Fruit fly (Drosophila melanogaster) whole organism, embryonic: ENCODE data around the gene Lcp65Ag1.
A peak's percentile ranks its signal among the peaks of the same experiment; 100 is the strongest.

Experiments used
- Asciz ChIP-seq: fragments of 200-800 bp; sonication (Bioruptor generic); optimal IDR thresholded peaks from 2 replicates; lab custom pipeline; 2017; ENCODE audit warnings: missing biosample characterization, mild to moderate bottlenecking, missing genetic modification characterization, missing genetic modification reagents
- CG10209 ChIP-seq: fragments of 200-800 bp; sonication (Bioruptor generic); optimal IDR thresholded peaks from 3 replicates; lab custom pipeline; 2017; ENCODE audit warnings: missing biosample characterization, mild to moderate bottlenecking, missing genetic modification characterization, missing genetic modification reagents
- CG12071 ChIP-seq: fragments of 200-800 bp; sonication (Bioruptor generic); optimal IDR thresholded peaks from 3 replicates; lab custom pipeline; 2018; ENCODE audit warnings: missing biosample characterization, mild to moderate bottlenecking, missing genetic modification characterization
- CG13287 ChIP-seq: fragments of 200-800 bp; sonication (Bioruptor generic); IDR thresholded peaks from 2 replicates; pipeline ENCODE4 v1.3.6; 2022; ENCODE audit warnings: missing biosample characterization, missing genetic modification characterization; ENCODE audit not compliant: partially characterized antibody
- CG13424 ChIP-seq: fragments of 200-800 bp; sonication (Bioruptor generic); optimal IDR thresholded peaks from 2 replicates; lab custom pipeline; 2019; ENCODE audit warnings: missing biosample characterization, mild to moderate bottlenecking, missing genetic modification characterization, moderate library complexity
- CG13624 ChIP-seq: fragments of 200-800 bp; sonication (Bioruptor generic); optimal IDR thresholded peaks from 2 replicates; lab custom pipeline; 2016; ENCODE audit warnings: missing biosample characterization, missing genetic modification characterization
- CG13775 ChIP-seq: fragments of 200-800 bp; sonication (Bioruptor generic); optimal IDR thresholded peaks from 3 replicates; lab custom pipeline; 2017; ENCODE audit warnings: missing biosample characterization, mild to moderate bottlenecking, missing genetic modification characterization
- CG14667 ChIP-seq: fragments of 200-800 bp; sonication (Bioruptor generic); IDR thresholded peaks from 2 replicates; pipeline ENCODE4 v1.3.6; 2022; ENCODE audit warnings: missing biosample characterization, missing genetic modification characterization
- CG14710 ChIP-seq: fragments of 200-800 bp; sonication (Bioruptor generic); optimal IDR thresholded peaks from 3 replicates; lab custom pipeline; 2019; ENCODE audit warnings: missing biosample characterization, mild to moderate bottlenecking, missing genetic modification characterization, moderate library complexity
- CG15269 ChIP-seq: fragments of 200-800 bp; sonication (Bioruptor generic); optimal IDR thresholded peaks from 2 replicates; lab custom pipeline; 2018; ENCODE audit warnings: missing biosample characterization, mild to moderate bottlenecking, missing genetic modification characterization, moderate library complexity
- CG15479 ChIP-seq: fragments of 200-800 bp; sonication (Bioruptor generic); optimal IDR thresholded peaks from 3 replicates; lab custom pipeline; 2019; ENCODE audit warnings: missing biosample characterization, mild to moderate bottlenecking, missing genetic modification characterization, moderate library complexity
- CG18262 ChIP-seq: fragments of 200-800 bp; optimal IDR thresholded peaks from 3 replicates; lab custom pipeline; 2019; ENCODE audit warnings: missing biosample characterization, mild to moderate bottlenecking, missing genetic modification characterization, moderate library complexity
- CG2199 ChIP-seq: fragments of 200-800 bp; sonication (Bioruptor generic); IDR thresholded peaks from 3 replicates; pipeline ENCODE4 v1.3.6; 2022; ENCODE audit warnings: missing biosample characterization, missing genetic modification characterization
- CG30403 ChIP-seq: fragments of 200-800 bp; sonication (Bioruptor generic); optimal IDR thresholded peaks from 3 replicates; lab custom pipeline; 2016; ENCODE audit warnings: missing biosample characterization, missing genetic modification characterization
- CG3065 ChIP-seq: fragments of 200-800 bp; sonication (Bioruptor generic); optimal IDR thresholded peaks from 2 replicates; lab custom pipeline; 2016; ENCODE audit warnings: missing biosample characterization, missing genetic modification characterization
- CG3407 ChIP-seq: fragments of 200-800 bp; sonication (Bioruptor generic); optimal IDR thresholded peaks from 2 replicates; lab custom pipeline; 2018; ENCODE audit warnings: missing biosample characterization, mild to moderate bottlenecking, missing genetic modification characterization
- CG7839 ChIP-seq: fragments of 200-800 bp; sonication (Bioruptor generic); optimal IDR thresholded peaks from 3 replicates; lab custom pipeline; 2018; ENCODE audit warnings: missing biosample characterization, mild to moderate bottlenecking, missing genetic modification characterization, moderate library complexity
- CoRest ChIP-seq: fragments of 200-800 bp; sonication (Bioruptor generic); optimal IDR thresholded peaks from 3 replicates; lab custom pipeline; 2018; ENCODE audit warnings: missing biosample characterization, mild to moderate bottlenecking, missing genetic modification characterization, moderate library complexity
- D ChIP-seq, 2 experiments: fragments of 200-800 bp in 1 of 2; fragments of >200 bp in 1 of 2; sonication (Bioruptor generic) in 1 of 2; optimal IDR thresholded peaks; 2 replicates in 1 of 2; 3 replicates in 1 of 2; lab custom pipeline; 2017; ENCODE audit warnings: mild to moderate bottlenecking in 1 of 2, missing biosample characterization in 1 of 2, missing genetic modification characterization in 1 of 2, missing genetic modification reagents in 1 of 2
- D19A ChIP-seq: fragments of 200-800 bp; optimal IDR thresholded peaks from 3 replicates; lab custom pipeline; 2019; ENCODE audit warnings: missing biosample characterization, mild to moderate bottlenecking, missing genetic modification characterization, moderate library complexity
- Deaf1 ChIP-seq: fragments of 200-800 bp; optimal IDR thresholded peaks from 3 replicates; lab custom pipeline; 2019; ENCODE audit warnings: missing biosample characterization, mild to moderate bottlenecking, missing genetic modification characterization, moderate library complexity
- Dfd ChIP-seq, 2 experiments: fragments of >200 bp; optimal IDR thresholded peaks; 2 replicates each; lab custom pipeline; 2017; ENCODE audit warnings: missing biosample characterization in 2 of 2, missing genetic modification characterization in 2 of 2
- Ets97D ChIP-seq: fragments of 200-800 bp; sonication (Bioruptor generic); optimal IDR thresholded peaks from 3 replicates; lab custom pipeline; 2016; ENCODE audit warnings: missing biosample characterization, missing genetic modification characterization
- Fer1 ChIP-seq: fragments of 200-800 bp; sonication (Bioruptor generic); optimal IDR thresholded peaks from 2 replicates; lab custom pipeline; 2017; ENCODE audit warnings: missing biosample characterization, mild to moderate bottlenecking, missing genetic modification characterization
- HHEX ChIP-seq: fragments of 200-800 bp; sonication (Bioruptor generic); optimal IDR thresholded peaks from 3 replicates; lab custom pipeline; 2017; ENCODE audit warnings: missing biosample characterization, mild to moderate bottlenecking, missing genetic modification characterization, missing genetic modification reagents
- HmgD ChIP-seq: fragments of 200-800 bp; sonication (Bioruptor generic); optimal IDR thresholded peaks from 3 replicates; lab custom pipeline; 2016; ENCODE audit warnings: missing biosample characterization, missing genetic modification characterization
- Hsf ChIP-seq: fragments of 200-800 bp; sonication (Bioruptor generic); optimal IDR thresholded peaks from 3 replicates; lab custom pipeline; 2016; ENCODE audit warnings: missing biosample characterization, missing genetic modification characterization
- MESR4 ChIP-seq: fragments of 200-800 bp; sonication (Bioruptor generic); optimal IDR thresholded peaks from 2 replicates; lab custom pipeline; 2018; ENCODE audit warnings: missing biosample characterization, mild to moderate bottlenecking, missing genetic modification characterization, moderate library complexity
- Mes4 ChIP-seq: fragments of 200-800 bp; sonication (Bioruptor generic); optimal IDR thresholded peaks from 2 replicates; lab custom pipeline; 2016; ENCODE audit warnings: missing biosample characterization, missing genetic modification characterization
- Myb ChIP-seq: fragments of 200-800 bp; sonication (Bioruptor generic); optimal IDR thresholded peaks from 2 replicates; lab custom pipeline; 2016; ENCODE audit warnings: missing biosample characterization, missing genetic modification characterization
- NC2α ChIP-seq: fragments of 200-800 bp; sonication (Bioruptor generic); optimal IDR thresholded peaks from 2 replicates; lab custom pipeline; 2016; ENCODE audit warnings: missing biosample characterization, missing genetic modification characterization
- Pdp1 ChIP-seq, 2 experiments: fragments of 200-800 bp; sonication (Bioruptor generic); optimal IDR thresholded peaks; 3 replicates each; lab custom pipeline; 2016; ENCODE audit warnings: missing biosample characterization in 2 of 2, missing genetic modification characterization in 2 of 2, mild to moderate bottlenecking in 1 of 2, moderate library complexity in 1 of 2
- az2 ChIP-seq: fragments of 200-800 bp; sonication (Bioruptor generic); optimal IDR thresholded peaks from 3 replicates; lab custom pipeline; 2016; ENCODE audit warnings: missing biosample characterization, missing genetic modification characterization
- bbx ChIP-seq: fragments of 200-800 bp; sonication (Bioruptor generic); IDR thresholded peaks from 2 replicates; pipeline ENCODE4 v1.3.6; 2022; ENCODE audit warnings: missing biosample characterization, missing genetic modification characterization; ENCODE audit not compliant: partially characterized antibody
- bsh ChIP-seq, 2 experiments: fragments of 200-800 bp; sonication (Bioruptor generic); optimal IDR thresholded peaks; 2 replicates each; lab custom pipeline; 2017 to 2018; ENCODE audit warnings: mild to moderate bottlenecking in 2 of 2, missing biosample characterization in 2 of 2, missing genetic modification characterization in 2 of 2, moderate library complexity in 1 of 2
- cad ChIP-seq: fragments of >200 bp; optimal IDR thresholded peaks from 2 replicates; lab custom pipeline; 2017; ENCODE audit warnings: missing biosample characterization, missing genetic modification characterization
- chn ChIP-seq: fragments of 200-800 bp; sonication (Bioruptor generic); optimal IDR thresholded peaks from 2 replicates; lab custom pipeline; 2016; ENCODE audit warnings: missing biosample characterization, missing genetic modification characterization
- danr ChIP-seq: fragments of 200-800 bp; sonication (Bioruptor generic); IDR thresholded peaks from 2 replicates; pipeline ENCODE4 v1.3.6; 2022; ENCODE audit warnings: missing biosample characterization, missing genetic modification characterization
- dm ChIP-seq: fragments of 200-800 bp; sonication (Bioruptor generic); optimal IDR thresholded peaks from 3 replicates; lab custom pipeline; 2016; ENCODE audit warnings: missing biosample characterization, missing genetic modification characterization
- dpn ChIP-seq, 2 experiments: fragments of 200-800 bp; sonication (Bioruptor generic); optimal IDR thresholded peaks; 3 replicates each; lab custom pipeline; 2016; ENCODE audit warnings: missing biosample characterization in 2 of 2, missing genetic modification characterization in 2 of 2
- grau ChIP-seq: fragments of 200-800 bp; optimal IDR thresholded peaks from 3 replicates; lab custom pipeline; 2019; ENCODE audit warnings: missing biosample characterization, mild to moderate bottlenecking, missing genetic modification characterization, moderate library complexity
- gro ChIP-seq: fragments of 200-800 bp; sonication (Bioruptor generic); optimal IDR thresholded peaks from 2 replicates; lab custom pipeline; 2016; ENCODE audit warnings: missing biosample characterization, missing genetic modification characterization
- ind ChIP-seq: fragments of 200-800 bp; sonication (Bioruptor generic); optimal IDR thresholded peaks from 3 replicates; lab custom pipeline; 2016; ENCODE audit warnings: missing biosample characterization, missing genetic modification characterization
- knrl ChIP-seq: fragments of 200-800 bp; sonication (Bioruptor generic); IDR thresholded peaks from 3 replicates; pipeline ENCODE4 v1.3.6; 2022; ENCODE audit warnings: missing biosample characterization, missing genetic modification characterization; ENCODE audit not compliant: partially characterized antibody
- lola ChIP-seq, 3 experiments: fragments of >200 bp in 2 of 3; fragments of 200-800 bp in 1 of 3; sonication (Bioruptor generic) in 1 of 3; optimal IDR thresholded peaks; 2 replicates each; lab custom pipeline; 2017 to 2019; ENCODE audit warnings: missing biosample characterization in 3 of 3, missing genetic modification characterization in 3 of 3, mild to moderate bottlenecking in 1 of 3, moderate library complexity in 1 of 3
- otp ChIP-seq: fragments of 200-800 bp; sonication (Bioruptor generic); IDR thresholded peaks from 3 replicates; pipeline ENCODE4, ENCODE4 v1.3.6; 2022; ENCODE audit warnings: missing biosample characterization, missing genetic modification characterization
- stc ChIP-seq: fragments of 200-800 bp; sonication (Bioruptor generic); IDR thresholded peaks from 2 replicates; pipeline ENCODE4 v1.3.6; 2022; ENCODE audit warnings: missing biosample characterization, missing genetic modification characterization
- stwl ChIP-seq: fragments of 200-800 bp; sonication (Bioruptor generic); optimal IDR thresholded peaks from 3 replicates; lab custom pipeline; 2018; ENCODE audit warnings: missing biosample characterization, mild to moderate bottlenecking, missing genetic modification characterization, moderate library complexity
- tgo ChIP-seq: fragments of 200-800 bp; sonication (Bioruptor generic); IDR thresholded peaks from 3 replicates; pipeline ENCODE4 v1.3.6; 2022; ENCODE audit warnings: missing biosample characterization, missing genetic modification characterization
- tio ChIP-seq: fragments of 200-800 bp; sonication (Bioruptor generic); optimal IDR thresholded peaks from 2 replicates; lab custom pipeline; 2017; ENCODE audit warnings: missing biosample characterization, missing genetic modification characterization, inconsistent platforms

The Lcp65Ag1 gene

DNA sequence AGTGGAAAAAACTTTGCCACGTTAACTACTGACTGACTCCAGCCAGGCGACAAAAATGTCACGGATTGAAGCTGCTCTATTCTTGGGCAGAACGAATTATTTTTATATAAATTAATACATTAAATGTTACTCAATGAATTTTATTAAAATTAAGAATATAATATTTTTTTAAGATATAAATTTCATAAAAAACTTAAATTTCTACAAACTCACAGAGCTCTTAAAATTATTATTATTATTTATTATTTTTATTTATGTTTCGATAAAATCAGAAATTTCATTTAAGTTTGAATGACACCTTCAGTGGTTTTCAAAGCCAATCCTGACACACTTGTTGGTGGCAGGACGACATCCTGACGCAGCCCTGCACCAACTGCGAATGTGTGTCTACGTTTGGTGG is 49.9 kb downstream of the Lcp65Ag1 start (continued):
- TF ChIP-seq CG13775 (GFP tag; lab: Kevin White, UChicago) (no peak), stc (no peak), CG3065 (GFP tag; lab: Kevin White, UChicago) (no peak), danr (no peak), otp (no peak), Fer1 (GFP tag; lab: Kevin White, UChicago) (peak; percentile 52), CG12071 (no peak), gro (no peak), CG13624 (GFP tag; lab: Kevin White, UChicago) (no peak), az2 (GFP tag; lab: Kevin White, UChicago) (peak; percentile 13), CG30403 (GFP tag; lab: Kevin White, UChicago) (peak; percentile 15), tgo (GFP tag; lab: Robert Waterston, UW) (no peak), CG15269 (peak; percentile 39), Myb (GFP tag; lab: Kevin White, UChicago) (no peak), CG3407 (GFP tag; lab: Kevin White, UChicago) (no peak), grau (tag; lab: Kevin White, UChicago) (peak; percentile 48), bbx (GFP tag; lab: Robert Waterston, UW) (no peak), CG10209 (GFP tag; lab: Kevin White, UChicago) (peak; percentile 3), cad (no peak), Asciz (GFP tag; lab: Kevin White, UChicago) (peak; percentile 3), bsh (GFP tag; optimal IDR thresholded peaks at IDR 0.05; lab: Kevin White, UChicago) (peak in 1 of 2 experiments; percentile 70), Pdp1 (GFP tag; optimal IDR thresholded peaks at IDR 0.05; lab: Kevin White, UChicago) (no peak), CG14710 (tag; lab: Kevin White, UChicago) (peak; percentile 19), Mes4 (GFP tag; lab: Kevin White, UChicago) (no peak), CG18262 (tag; lab: Kevin White, UChicago) (peak; percentile 50), dpn (GFP tag; optimal IDR thresholded peaks at IDR 0.05; lab: Kevin White, UChicago) (no peak), Hsf (GFP tag; lab: Kevin White, UChicago) (no peak), CG2199 (GFP tag; lab: Robert Waterston, UW) (no peak), HHEX (no peak), CG15479 (GFP tag; lab: Kevin White, UChicago) (no peak), lola (GFP tag; optimal IDR thresholded peaks at IDR 0.05; lab: Kevin White, UChicago) (peak in 1 of 3 experiments; percentile 38), dm (no peak), CoRest (tag; lab: Kevin White, UChicago) (peak; percentile 15), HmgD (GFP tag; lab: Kevin White, UChicago) (no peak), CG13287 (GFP tag; lab: Robert Waterston, UW) (no peak), tio (GFP tag; lab: Kevin White, UChicago) (peak; percentile 4), MESR4 (GFP tag; lab: Kevin White, UChicago) (no peak), chn (GFP tag; lab: Kevin White, UChicago) (no peak), knrl (no peak), CG14667 (GFP tag; lab: Robert Waterston, UW) (no peak), Dfd (GFP tag; optimal IDR thresholded peaks at IDR 0.05; lab: Kevin White, UChicago) (no peak), Ets97D (GFP tag; lab: Kevin White, UChicago) (no peak), CG7839 (tag; lab: Kevin White, UChicago) (peak; percentile 50), stwl (tag; lab: Kevin White, UChicago) (no peak), D (optimal IDR thresholded peaks at IDR 0.05; lab: Kevin White, UChicago) (no peak), D (GFP tag; optimal IDR thresholded peaks at IDR 0.05; lab: Kevin White, UChicago) (peak; percentile 32), CG13424 (peak; percentile 51), ind (GFP tag; lab: Kevin White, UChicago) (no peak), NC2α (GFP tag; lab: Kevin White, UChicago) (no peak), D19A (tag; lab: Kevin White, UChicago) (peak; percentile 50), Deaf1 (no peak)
